Worm (Caenorhabditis elegans): ENCODE results near the gene C25G4.7.

DNA sequence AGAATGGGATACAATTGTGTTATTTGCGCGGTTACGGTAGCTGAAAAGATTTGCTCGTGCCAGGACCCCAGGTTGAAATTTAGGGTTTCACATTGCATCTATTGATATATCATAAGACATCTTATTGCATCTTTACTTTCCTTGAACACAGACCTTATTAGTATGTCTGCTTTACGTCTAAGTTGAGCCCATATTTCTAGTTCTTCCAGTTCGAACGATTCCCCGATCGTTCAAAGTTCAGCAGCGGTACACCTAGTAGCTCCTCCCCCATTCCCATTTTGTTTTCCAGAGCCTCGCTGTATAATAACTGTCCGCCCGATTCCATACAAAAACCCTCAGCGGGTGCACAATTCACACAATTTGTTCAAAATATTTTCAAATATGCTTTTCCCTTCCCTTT, 15.0 kb upstream of the C25G4.7 start, which contains the start of gene C25G4.17:
- no peak for TF ChIP-seq lin-13 (GFP tag; optimal IDR thresholded peaks at IDR 0.05)
- no peak for TF ChIP-seq ama-1 (optimal IDR thresholded peaks at IDR 0.05)
- TF ChIP-seq lin-35 (GFP tag; optimal IDR thresholded peaks at IDR 0.05), result no peak
- TF ChIP-seq blmp-1 (tag; optimal IDR thresholded peaks at IDR 0.05), result no peak
- TF ChIP-seq fkh-8 (tag; optimal IDR thresholded peaks at IDR 0.05), result no peak
- no peak for TF ChIP-seq zag-1 (tag; optimal IDR thresholded peaks at IDR 0.05)
- TF ChIP-seq elt-2 (tag; optimal IDR thresholded peaks at IDR 0.05), result no peak
- TF ChIP-seq nhr-19 (GFP tag; conservative IDR thresholded peaks at IDR 0.05), result no peak
- TF ChIP-seq skn-1 (tag; optimal IDR thresholded peaks at IDR 0.05), result no peak
- TF ChIP-seq aly-2 (tag; optimal IDR thresholded peaks at IDR 0.05), result no peak
- TF ChIP-seq nhr-12 (tag; optimal IDR thresholded peaks at IDR 0.05), result no peak
- no peak for TF ChIP-seq ces-1 (GFP tag; optimal IDR thresholded peaks at IDR 0.05)
- TF ChIP-seq nhr-28 (tag; optimal IDR thresholded peaks at IDR 0.05), result no peak
